Fruit fly (Drosophila melanogaster): ENCODE measurements around the gene beta-PheRS.

Gene beta-PheRS

DNA sequence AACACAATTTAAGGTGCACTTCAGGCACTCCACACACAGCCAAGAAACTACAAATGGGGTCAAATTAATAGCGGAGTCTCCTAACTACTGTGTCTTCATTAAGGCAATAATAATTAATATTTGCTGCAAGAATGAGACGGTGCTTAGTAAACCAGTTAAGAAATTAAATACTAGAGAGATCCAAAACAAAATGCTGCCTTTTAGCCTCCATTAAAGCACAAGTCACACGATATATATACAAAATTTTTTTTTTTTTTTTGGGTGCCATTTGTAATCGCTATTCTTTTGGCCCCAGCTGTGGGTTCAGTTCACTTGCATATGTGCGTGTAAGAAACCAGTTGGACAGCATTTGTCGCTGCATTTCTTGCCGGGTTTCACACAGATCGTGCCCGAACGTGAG is 49.1 kb downstream of the beta-PheRS start (continued):
- peak in 1 of 2 experiments; percentile 43 for TF ChIP-seq Eip74EF (GFP tag; optimal IDR thresholded peaks at IDR 0.05)
- 0 out of 3 replicates have a peak, but pooled peaks have one; percentile 14 for TF ChIP-seq zfh1 (GFP tag; IDR thresholded peaks at IDR 0.05)
- no peak for TF ChIP-seq h (optimal IDR thresholded peaks at IDR 0.05)
- no peak for TF ChIP-seq peb (GFP tag; IDR thresholded peaks at IDR 0.05)
- no peak for TF ChIP-seq CG8924 (tag; optimal IDR thresholded peaks at IDR 0.05)
- no peak for TF ChIP-seq eve (GFP tag; optimal IDR thresholded peaks at IDR 0.05)
- TF ChIP-seq org-1 (GFP tag; optimal IDR thresholded peaks at IDR 0.05), result no peak
- TF ChIP-seq Atf6 (GFP tag; IDR thresholded peaks at IDR 0.05), result no peak
- no peak for TF ChIP-seq psq (GFP tag; optimal IDR thresholded peaks at IDR 0.05)
- TF ChIP-seq CG10431 (GFP tag; optimal IDR thresholded peaks at IDR 0.05), result no peak
- TF ChIP-seq wek (GFP tag; optimal IDR thresholded peaks at IDR 0.05), result no peak
- no peak for TF ChIP-seq Ets65A (GFP tag)
- no peak for TF ChIP-seq CG3838 (GFP tag; optimal IDR thresholded peaks at IDR 0.05)
- no peak for TF ChIP-seq disco-r (GFP tag; optimal IDR thresholded peaks at IDR 0.05)
- no peak for TF ChIP-seq CG6683 (GFP tag; optimal IDR thresholded peaks at IDR 0.05)
- TF ChIP-seq Asciz (GFP tag; optimal IDR thresholded peaks at IDR 0.05), result peak; percentile 34
- no peak for TF ChIP-seq jumu (GFP tag; optimal IDR thresholded peaks at IDR 0.05)
- no peak for TF ChIP-seq CG7271 (tag; optimal IDR thresholded peaks at IDR 0.05)
- TF ChIP-seq pan (optimal IDR thresholded peaks at IDR 0.05), result no peak
- TF ChIP-seq pan (GFP tag; optimal IDR thresholded peaks at IDR 0.05 in 1 of 2, IDR thresholded peaks at IDR 0.05 in 1 of 2), result no peak
- TF ChIP-seq Antp (GFP tag; optimal IDR thresholded peaks at IDR 0.05), result no peak
- TF ChIP-seq oc (tag; optimal IDR thresholded peaks at IDR 0.05), result peak; percentile 33
- no peak for TF ChIP-seq run (tag; optimal IDR thresholded peaks at IDR 0.05)
- TF ChIP-seq gcm (GFP tag; optimal IDR thresholded peaks at IDR 0.05), result no peak
- no peak for TF ChIP-seq hkb (optimal IDR thresholded peaks at IDR 0.05)
- peak; percentile 43; the same call in 1 of the 2 replicates for TF ChIP-seq hkb (GFP tag; IDR thresholded peaks at IDR 0.05)
- TF ChIP-seq rib (GFP tag; IDR thresholded peaks at IDR 0.05), result no peak
- TF ChIP-seq CG6813 (GFP tag; optimal IDR thresholded peaks at IDR 0.05), result no peak
- TF ChIP-seq NC2β (GFP tag; optimal IDR thresholded peaks at IDR 0.05), result no peak
- TF ChIP-seq stc (GFP tag; IDR thresholded peaks at IDR 0.05), result no peak
- TF ChIP-seq CG14710 (tag; optimal IDR thresholded peaks at IDR 0.05), result peak; percentile 3
- no peak for TF ChIP-seq gfzf (GFP tag; optimal IDR thresholded peaks at IDR 0.05)
- no peak for TF ChIP-seq NC2α (GFP tag; optimal IDR thresholded peaks at IDR 0.05)
- TF ChIP-seq CG1529 (GFP tag; optimal IDR thresholded peaks at IDR 0.05), result no peak
- no peak for TF ChIP-seq CG6765 (GFP tag; optimal IDR thresholded peaks at IDR 0.05)
- no peak for TF ChIP-seq NfI (GFP tag; optimal IDR thresholded peaks at IDR 0.05)
- no peak for TF ChIP-seq CG16863 (GFP tag; optimal IDR thresholded peaks at IDR 0.05)
- no peak for TF ChIP-seq Bteb2 (GFP tag; optimal IDR thresholded peaks at IDR 0.05)
- peak; percentile 51 for TF ChIP-seq CG6689 (GFP tag; IDR thresholded peaks at IDR 0.05)
- TF ChIP-seq Stat92E (GFP tag; optimal IDR thresholded peaks at IDR 0.05), result no peak
- TF ChIP-seq Hr51 (GFP tag; optimal IDR thresholded peaks at IDR 0.05), result peak in 1 of 2 experiments; percentile 65
- no peak for TF ChIP-seq CG2116 (GFP tag; optimal IDR thresholded peaks at IDR 0.05)
- no peak for TF ChIP-seq toy (GFP tag; IDR thresholded peaks at IDR 0.05)
- TF ChIP-seq CG4282 (GFP tag; optimal IDR thresholded peaks at IDR 0.05), result no peak
- TF ChIP-seq amos (GFP tag; IDR thresholded peaks at IDR 0.05; ENCODE audit: partially characterized antibody), result no peak
- no peak for TF ChIP-seq D19A (tag; optimal IDR thresholded peaks at IDR 0.05)
- no peak for TF ChIP-seq aop (GFP tag; IDR thresholded peaks at IDR 0.05)
- TF ChIP-seq Oaz (GFP tag; IDR thresholded peaks at IDR 0.05), result no peak
- TF ChIP-seq gro (GFP tag; optimal IDR thresholded peaks at IDR 0.05), result no peak
- no peak for TF ChIP-seq chif (GFP tag; optimal IDR thresholded peaks at IDR 0.05)
- no peak for TF ChIP-seq cwo (GFP tag; optimal IDR thresholded peaks at IDR 0.05)
- no peak for TF ChIP-seq slbo (GFP tag; IDR thresholded peaks at IDR 0.05)

All from whole organism, embryonic.